Worm (Caenorhabditis elegans) whole organism, L2 larva: ENCODE data around the gene F57F5.3.

Experiments
- C34F6.9 ChIP-seq: fragments of 150-350 bp; optimal IDR thresholded peaks from 2 replicates; lab custom pipeline; 2014; ENCODE audit warnings: missing biosample characterization, missing genetic modification characterization
- F13H6.1 ChIP-seq: sonication (generic microtip); optimal IDR thresholded peaks from 2 replicates; lab custom pipeline; 2016; ENCODE audit warnings: missing genetic modification characterization, missing compliant biosample characterization
- R02D3.7 ChIP-seq: fragments of 150-350 bp; optimal IDR thresholded peaks from 2 replicates; lab custom pipeline; 2014; ENCODE audit warnings: missing biosample characterization, missing genetic modification characterization
- Y55F3AM.14 ChIP-seq: fragments of 200-800 bp; sonication (Bioruptor generic); optimal IDR thresholded peaks from 2 replicates; lab custom pipeline; 2018; ENCODE audit warnings: mild to moderate bottlenecking, missing genetic modification characterization, missing compliant biosample characterization
- ZK546.5 ChIP-seq: sonication (generic microtip); optimal IDR thresholded peaks from 2 replicates; lab custom pipeline; 2017; ENCODE audit warnings: missing biosample characterization, missing genetic modification characterization
- alr-1 ChIP-seq: fragments of 150-350 bp; optimal IDR thresholded peaks from 2 replicates; lab custom pipeline; 2014; ENCODE audit warnings: missing biosample characterization, missing genetic modification characterization
- aly-2 ChIP-seq: fragments of 150-350 bp; optimal IDR thresholded peaks from 2 replicates; lab custom pipeline; 2014; ENCODE audit warnings: missing biosample characterization, missing genetic modification characterization
- ama-1 ChIP-seq: fragments of 150-350 bp; optimal IDR thresholded peaks from 2 replicates; lab custom pipeline; 2018; ENCODE audit warnings: inconsistent platforms
- ceh-16 ChIP-seq: fragments of 150-350 bp; optimal IDR thresholded peaks from 2 replicates; lab custom pipeline; 2014; ENCODE audit warnings: missing biosample characterization, missing genetic modification characterization
- crh-2 ChIP-seq: sonication (generic microtip); optimal IDR thresholded peaks from 2 replicates; lab custom pipeline; 2017; ENCODE audit warnings: missing biosample characterization, missing genetic modification characterization
- dmd-4 ChIP-seq: sonication (generic microtip); optimal IDR thresholded peaks from 2 replicates; lab custom pipeline; 2017; ENCODE audit warnings: missing biosample characterization, missing genetic modification characterization
- fos-1 ChIP-seq: fragments of 150-350 bp; optimal IDR thresholded peaks from 2 replicates; lab custom pipeline; 2014; ENCODE audit warnings: missing biosample characterization, missing genetic modification characterization
- gmeb-1 ChIP-seq: fragments of 150-350 bp; optimal IDR thresholded peaks from 2 replicates; lab custom pipeline; 2014; ENCODE audit warnings: missing biosample characterization, missing genetic modification characterization
- lin-11 ChIP-seq: fragments of 150-350 bp; sonication (generic microtip); optimal IDR thresholded peaks from 2 replicates; lab custom pipeline; 2014; ENCODE audit warnings: missing biosample characterization, missing genetic modification characterization, inconsistent platforms, mixed read lengths
- lin-13 ChIP-seq: fragments of 150-350 bp; optimal IDR thresholded peaks from 2 replicates; lab custom pipeline; 2014; ENCODE audit warnings: missing biosample characterization, missing genetic modification reagents, missing genetic modification characterization
- lin-39 ChIP-seq: fragments of 150-350 bp; optimal IDR thresholded peaks from 2 replicates; lab custom pipeline; 2014; ENCODE audit warnings: missing biosample characterization, missing genetic modification reagents, missing genetic modification characterization
- lsy-2 ChIP-seq, 2 experiments: fragments of 150-350 bp in 1 of 2; sonication (generic microtip) in 1 of 2; optimal IDR thresholded peaks; 2 replicates each; lab custom pipeline; 2014 to 2017; ENCODE audit warnings: missing biosample characterization in 2 of 2, missing genetic modification characterization in 2 of 2
- mab-5 ChIP-seq: fragments of 150-350 bp; optimal IDR thresholded peaks from 2 replicates; lab custom pipeline; 2014; ENCODE audit warnings: missing biosample characterization, missing genetic modification characterization
- mbf-1 ChIP-seq: sonication (generic microtip); optimal IDR thresholded peaks from 2 replicates; lab custom pipeline; 2017; ENCODE audit warnings: missing biosample characterization, missing genetic modification characterization
- nhr-11 ChIP-seq: fragments of 150-350 bp; optimal IDR thresholded peaks from 2 replicates; lab custom pipeline; 2014; ENCODE audit warnings: missing biosample characterization, missing genetic modification characterization
- nhr-129 ChIP-seq: fragments of 150-350 bp; optimal IDR thresholded peaks from 2 replicates; lab custom pipeline; 2014; ENCODE audit warnings: missing biosample characterization, missing genetic modification characterization
- nhr-21 ChIP-seq: fragments of 150-350 bp; optimal IDR thresholded peaks from 2 replicates; lab custom pipeline; 2014; ENCODE audit warnings: missing biosample characterization, missing genetic modification characterization
- nhr-23 ChIP-seq: fragments of 150-350 bp; optimal IDR thresholded peaks from 2 replicates; lab custom pipeline; 2014; ENCODE audit warnings: missing biosample characterization, missing genetic modification reagents, missing genetic modification characterization
- nhr-237 ChIP-seq: fragments of 150-350 bp; optimal IDR thresholded peaks from 2 replicates; lab custom pipeline; 2014; ENCODE audit warnings: missing biosample characterization, missing genetic modification characterization
- nhr-25 ChIP-seq: fragments of 150-350 bp; sonication (generic microtip); optimal IDR thresholded peaks from 3 replicates; lab custom pipeline; 2014; ENCODE audit warnings: missing biosample characterization, missing genetic modification characterization
- nhr-6 ChIP-seq: fragments of 150-350 bp; optimal IDR thresholded peaks from 2 replicates; lab custom pipeline; 2014; ENCODE audit warnings: missing biosample characterization, missing genetic modification characterization
- peb-1 ChIP-seq: fragments of 150-350 bp; optimal IDR thresholded peaks from 2 replicates; lab custom pipeline; 2014; ENCODE audit warnings: missing biosample characterization, missing genetic modification characterization
- sem-4 ChIP-seq: fragments of 150-350 bp; optimal IDR thresholded peaks from 2 replicates; lab custom pipeline; 2014; ENCODE audit warnings: missing biosample characterization, missing genetic modification reagents, missing genetic modification characterization
- skn-1 ChIP-seq: sonication (generic microtip); optimal IDR thresholded peaks from 2 replicates; lab custom pipeline; 2017; ENCODE audit warnings: missing biosample characterization, missing genetic modification characterization
- sma-3 ChIP-seq: sonication (generic microtip); optimal IDR thresholded peaks from 2 replicates; lab custom pipeline; 2016; ENCODE audit warnings: missing genetic modification reagents, missing genetic modification characterization, missing compliant biosample characterization
- sma-9 ChIP-seq, 2 experiments: fragments of 150-350 bp in 1 of 2; sonication (generic microtip) in 1 of 2; optimal IDR thresholded peaks; 2 replicates each; lab custom pipeline; 2014 to 2016; ENCODE audit warnings: missing genetic modification characterization in 2 of 2, mild to moderate bottlenecking in 1 of 2, missing biosample characterization in 1 of 2, missing compliant biosample characterization in 1 of 2, missing genetic modification reagents in 1 of 2, moderate library complexity in 1 of 2
- snpc-4 ChIP-seq: fragments of 150-350 bp; optimal IDR thresholded peaks from 2 replicates; lab custom pipeline; 2014; ENCODE audit warnings: missing biosample characterization, missing genetic modification characterization
- unc-55 ChIP-seq: fragments of 150-350 bp; sonication (generic microtip); optimal IDR thresholded peaks from 3 replicates; lab custom pipeline; 2014; ENCODE audit warnings: missing biosample characterization, missing genetic modification reagents, missing genetic modification characterization
- unc-62 ChIP-seq: fragments of 150-350 bp; optimal IDR thresholded peaks from 2 replicates; lab custom pipeline; 2014; ENCODE audit warnings: missing biosample characterization, missing genetic modification reagents, missing genetic modification characterization
- ztf-1 ChIP-seq: fragments of 200-800 bp; sonication (Bioruptor generic); conservative IDR thresholded peaks from 2 replicates; pipeline ENCODE4 v1.3.6; 2022; ENCODE audit warnings: missing genetic modification characterization, missing compliant biosample characterization
- ztf-4 ChIP-seq: fragments of 150-350 bp; optimal IDR thresholded peaks from 2 replicates; lab custom pipeline; 2014; ENCODE audit warnings: missing biosample characterization, missing genetic modification characterization

Gene F57F5.3

ce11 chrV:11997403-11997802, 9.0 kb downstream of the F57F5.3 start:
- TF ChIP-seq ceh-16 (tag; lab: Kevin White, UChicago) (no peak), ZK546.5 (tag; lab: Kevin White, UChicago) (no peak), skn-1 (tag; lab: Kevin White, UChicago) (no peak), mbf-1 (tag; lab: Kevin White, UChicago) (no peak), C34F6.9 (tag; lab: Kevin White, UChicago) (no peak)

ce11 chrV:11995862-11996261, 10.5 kb downstream of the F57F5.3 start, which contains the start of gene C52E4.12:
TSS of gene C52E4.12 (plus strand) at chrV:11996162.
- TF ChIP-seq gmeb-1 (tag; lab: Kevin White, UChicago) (no peak), sma-9 (GFP tag; optimal IDR thresholded peaks at IDR 0.05; lab: Kevin White, UChicago) (no peak), sma-9 (tag; optimal IDR thresholded peaks at IDR 0.05; lab: Kevin White, UChicago) (no peak), peb-1 (tag; lab: Kevin White, UChicago) (no peak), ztf-1 (GFP tag; lab: Robert Waterston, UW) (no peak), nhr-23 (tag; lab: Kevin White, UChicago) (no peak), unc-62 (no peak), sma-3 (GFP tag; lab: Kevin White, UChicago) (no peak), nhr-129 (tag; lab: Kevin White, UChicago) (no peak), nhr-6 (tag; lab: Kevin White, UChicago) (no peak), dmd-4 (tag; lab: Kevin White, UChicago) (no peak), nhr-25 (tag; lab: Kevin White, UChicago) (no peak), ama-1 (lab: Kevin White, UChicago) (no peak), ZK546.5 (tag; lab: Kevin White, UChicago) (no peak), lsy-2 (tag; optimal IDR thresholded peaks at IDR 0.05; lab: Kevin White, UChicago) (no peak), R02D3.7 (tag; lab: Kevin White, UChicago) (no peak), alr-1 (no peak)

ce11 chrV:11993706-11994345, 12.6 kb downstream of the F57F5.3 start, which contains the start of the genes cyl-1 and C52E4.7:
TSS of gene cyl-1 (minus strand) at chrV:11993723.
TSS of gene C52E4.7 (plus strand) at chrV:11994295.
- TF ChIP-seq sma-3 (GFP tag; lab: Kevin White, UChicago) (no peak), alr-1 (no peak), ceh-16 (tag; lab: Kevin White, UChicago) (no peak), ztf-4 (tag; lab: Kevin White, UChicago) (no peak), gmeb-1 (tag; lab: Kevin White, UChicago) (peak; percentile 38), C34F6.9 (tag; lab: Kevin White, UChicago) (peak; percentile 88), snpc-4 (tag; lab: Kevin White, UChicago) (peak; percentile 75), unc-55 (GFP tag; lab: Kevin White, UChicago) (peak; percentile 65), sma-9 (GFP tag; optimal IDR thresholded peaks at IDR 0.05; lab: Kevin White, UChicago) (peak; percentile 34), sma-9 (tag; optimal IDR thresholded peaks at IDR 0.05; lab: Kevin White, UChicago) (no peak), lsy-2 (tag; optimal IDR thresholded peaks at IDR 0.05; lab: Kevin White, UChicago) (peak in 1 of 2 experiments; percentile 73), crh-2 (tag; lab: Kevin White, UChicago) (peak; percentile 70), nhr-129 (tag; lab: Kevin White, UChicago) (peak; percentile 56), mab-5 (tag; lab: Kevin White, UChicago) (no peak), lin-11 (tag; lab: Kevin White, UChicago) (peak; percentile 1), fos-1 (tag; lab: Kevin White, UChicago) (peak; percentile 39), nhr-21 (tag; lab: Kevin White, UChicago) (no peak), mbf-1 (tag; lab: Kevin White, UChicago) (no peak), lin-13 (GFP tag; lab: Kevin White, UChicago) (peak; percentile 45), lin-39 (tag; lab: Kevin White, UChicago) (no peak), Y55F3AM.14 (GFP tag; lab: Kevin White, UChicago) (no peak), nhr-237 (tag; lab: Kevin White, UChicago) (no peak), ama-1 (lab: Kevin White, UChicago) (peak; percentile 16), nhr-11 (tag; lab: Kevin White, UChicago) (no peak), ZK546.5 (tag; lab: Kevin White, UChicago) (no peak)

- no peak for TF ChIP-seq mbf-1 (tag; lab: Kevin White, UChicago)
- no peak for TF ChIP-seq dmd-4 (tag; lab: Kevin White, UChicago)
- TF ChIP-seq F13H6.1 (tag; lab: Kevin White, UChicago): no peak
- no peak for TF ChIP-seq nhr-21 (tag; lab: Kevin White, UChicago)
- TF ChIP-seq aly-2 (tag; lab: Kevin White, UChicago): no peak
- peak; percentile 31 for TF ChIP-seq sem-4 (tag; lab: Kevin White, UChicago)
- peak; percentile 14 for TF ChIP-seq sma-9 (GFP tag; optimal IDR thresholded peaks at IDR 0.05; lab: Kevin White, UChicago)
- TF ChIP-seq sma-9 (tag; optimal IDR thresholded peaks at IDR 0.05; lab: Kevin White, UChicago): no peak
- no peak for TF ChIP-seq ama-1 (lab: Kevin White, UChicago)
- TF ChIP-seq crh-2 (tag; lab: Kevin White, UChicago): peak; percentile 6
- no peak for TF ChIP-seq lin-11 (tag; lab: Kevin White, UChicago)
Measured at ce11 chrV:11990511-11991127, 15.8 kb downstream of the F57F5.3 start.
